Worm (Caenorhabditis elegans): Measurements from ENCODE around the gene C18H9.6.

DNA sequence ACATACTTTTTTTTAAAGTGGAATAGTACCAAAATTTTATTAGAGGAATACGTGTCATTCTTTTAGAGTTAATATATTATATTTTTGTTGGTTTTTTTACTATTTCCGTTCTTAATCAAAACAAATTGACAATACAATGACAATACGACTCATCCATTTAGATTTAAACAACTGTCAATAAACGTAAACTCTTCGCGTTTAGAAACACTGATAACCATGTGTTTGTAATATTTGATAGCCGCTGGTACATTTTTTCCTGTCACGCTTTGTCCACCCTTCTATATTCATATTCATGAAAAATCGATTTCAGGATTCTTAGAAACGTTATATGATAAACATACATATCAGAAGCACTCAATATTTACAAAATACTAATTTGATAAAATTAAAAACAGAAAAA lies 37.6 kb downstream of the C18H9.6 start:
- TF ChIP-seq him-1 (tag; optimal IDR thresholded peaks at IDR 0.05) (no peak), dao-5 (tag; optimal IDR thresholded peaks at IDR 0.05) (no peak)
